Worm (Caenorhabditis elegans) whole organism, midembryonic: Measurements from ENCODE around the gene T28A11.2.

Experiments
- T22C8.4 ChIP-seq: fragments of 200-800 bp; sonication (Bioruptor generic); IDR thresholded peaks from 2 replicates; pipeline ENCODE4 v1.3.6; 2022; ENCODE audit warnings: missing genetic modification characterization, missing compliant biosample characterization
- klf-2 ChIP-seq: fragments of 200-800 bp; sonication (Bioruptor generic); conservative IDR thresholded peaks from 2 replicates; pipeline ENCODE4 v1.3.6; 2022; ENCODE audit warnings: missing genetic modification reagents, missing genetic modification characterization, missing compliant biosample characterization
- ref-1 ChIP-seq: fragments of 200-800 bp; sonication (Bioruptor generic); conservative IDR thresholded peaks from 2 replicates; pipeline ENCODE4 v1.3.6; 2022; ENCODE audit warnings: missing genetic modification reagents, missing genetic modification characterization, missing compliant biosample characterization
- ztf-29 ChIP-seq: fragments of 200-800 bp; sonication (Bioruptor generic); IDR thresholded peaks from 2 replicates; pipeline ENCODE4 v1.3.6; 2022; ENCODE audit warnings: missing genetic modification reagents, missing genetic modification characterization, missing compliant biosample characterization

DNA sequence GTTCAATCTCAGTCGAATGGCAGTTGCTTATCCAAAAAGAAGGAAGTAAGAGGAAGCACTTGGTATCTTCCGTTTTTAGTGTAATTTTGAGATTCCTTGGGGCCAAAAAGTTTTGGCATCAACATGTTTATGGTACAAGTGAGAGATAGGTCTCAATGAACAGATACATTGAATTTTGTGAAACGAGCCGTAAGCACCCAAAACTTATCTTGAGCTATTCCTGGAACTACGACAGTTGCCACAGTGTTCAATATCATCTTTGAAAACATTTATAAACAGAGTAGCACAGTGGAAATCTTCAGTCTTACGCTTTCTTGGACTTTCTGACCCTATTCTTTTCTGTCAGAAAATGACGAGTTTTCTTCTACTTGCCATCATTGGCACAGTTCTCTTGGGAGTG is 5.1 kb upstream of the T28A11.2 start, which contains the start of gene T28A11.3:
- TF ChIP-seq ref-1 (GFP tag; lab: Robert Waterston, UW) (no peak), klf-2 (no peak), T22C8.4 (GFP tag; lab: Robert Waterston, UW) (no peak), ztf-29 (no peak)
